Fruit fly (Drosophila melanogaster): Measurements from ENCODE around the gene Gem2.
A peak's percentile ranks its signal among the peaks of the same experiment; 100 is the strongest.

Gene Gem2

dm6 chr3L:19056857-19057324 is 43.3 kb downstream of the Gem2 start (continued):
- TF ChIP-seq CG8632 (GFP tag; optimal IDR thresholded peaks at IDR 0.05) (peak; percentile 18), CG10669 (GFP tag; optimal IDR thresholded peaks at IDR 0.05) (peak; percentile 17), CG6276 (GFP tag; optimal IDR thresholded peaks at IDR 0.05) (no peak), Hr4 (GFP tag; optimal IDR thresholded peaks at IDR 0.05) (peak; percentile 11), achi (GFP tag; optimal IDR thresholded peaks at IDR 0.05) (peak; percentile 28), dsx (GFP tag; optimal IDR thresholded peaks at IDR 0.05; ENCODE audit: poor library complexity, severe bottlenecking) (peak; percentile 59), spab (GFP tag; optimal IDR thresholded peaks at IDR 0.05) (no peak), ss (GFP tag; optimal IDR thresholded peaks at IDR 0.05) (peak in 1 of 2 experiments; percentile 28), CG6792 (GFP tag; optimal IDR thresholded peaks at IDR 0.05) (peak; percentile 31), CG10631 (GFP tag; optimal IDR thresholded peaks at IDR 0.05) (peak; percentile 38), CG15336 (GFP tag; IDR thresholded peaks at IDR 0.05) (peak; percentile 69), Eip75B (GFP tag; optimal IDR thresholded peaks at IDR 0.05) (no peak)

DNA sequence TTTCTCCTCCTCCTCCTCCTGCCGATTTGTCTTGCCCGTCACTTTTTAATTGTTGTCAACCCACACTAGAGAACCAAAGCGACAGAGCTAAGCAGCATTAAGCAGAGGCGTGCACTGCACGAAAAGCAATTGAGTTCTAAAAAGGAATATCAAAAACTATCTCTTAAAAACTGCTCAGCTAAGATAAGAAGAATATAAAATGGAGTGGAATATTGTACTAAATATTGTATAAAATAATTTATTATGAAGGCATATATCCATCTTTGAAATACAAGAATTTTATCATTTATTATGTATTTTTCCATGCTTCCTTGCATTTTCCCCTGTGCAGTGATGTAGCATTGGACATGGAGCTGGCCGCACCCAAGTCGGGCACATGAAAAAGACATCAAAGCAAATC is 45.1 kb downstream of the Gem2 start:
- TF ChIP-seq CG10631 (GFP tag; optimal IDR thresholded peaks at IDR 0.05) = peak; percentile 69
- peak; percentile 45 for TF ChIP-seq CG34406 (GFP tag; optimal IDR thresholded peaks at IDR 0.05)
- peak; percentile 12 for TF ChIP-seq CG31627 (GFP tag; optimal IDR thresholded peaks at IDR 0.05)
- TF ChIP-seq svp (GFP tag) = peak; percentile 68
- TF ChIP-seq CG11902 (GFP tag; optimal IDR thresholded peaks at IDR 0.05) = no peak
- no peak for TF ChIP-seq Sox14 (GFP tag; optimal IDR thresholded peaks at IDR 0.05)
- TF ChIP-seq net (GFP tag; optimal IDR thresholded peaks at IDR 0.05) = peak; percentile 51
- TF ChIP-seq Hr4 (GFP tag; optimal IDR thresholded peaks at IDR 0.05) = peak; percentile 24
- peak; percentile 58; the same call in 2 of the 3 replicates for TF ChIP-seq CG6163 (GFP tag; IDR thresholded peaks at IDR 0.05)
- peak; percentile 25 for TF ChIP-seq CG4318 (GFP tag; optimal IDR thresholded peaks at IDR 0.05)
- no peak for TF ChIP-seq Hr39 (GFP tag; optimal IDR thresholded peaks at IDR 0.05)
- TF ChIP-seq Smox (GFP tag; optimal IDR thresholded peaks at IDR 0.05) = peak; percentile 17
- no peak for TF ChIP-seq fd85E (GFP tag; optimal IDR thresholded peaks at IDR 0.05)
- TF ChIP-seq CG11762 (GFP tag; optimal IDR thresholded peaks at IDR 0.05; ENCODE audit: insufficient read depth) = peak; percentile 4
- TF ChIP-seq Met (GFP tag; optimal IDR thresholded peaks at IDR 0.05) = peak; percentile 26
- peak; percentile 57 for TF ChIP-seq CG8632 (GFP tag; optimal IDR thresholded peaks at IDR 0.05)
- TF ChIP-seq lz (GFP tag; optimal IDR thresholded peaks at IDR 0.05) = peak; percentile 21
- TF ChIP-seq vri (GFP tag; optimal IDR thresholded peaks at IDR 0.05) = no peak
- peak; percentile 62 for TF ChIP-seq CG15336 (GFP tag; IDR thresholded peaks at IDR 0.05)
- peak; percentile 5 for TF ChIP-seq CG1621 (tag; optimal IDR thresholded peaks at IDR 0.05)
- peak; percentile 5 for TF ChIP-seq CG7368 (GFP tag; optimal IDR thresholded peaks at IDR 0.05)
- TF ChIP-seq ss (GFP tag; optimal IDR thresholded peaks at IDR 0.05) = peak; percentile 23 to 55
- TF ChIP-seq Sox15 (GFP tag; optimal IDR thresholded peaks at IDR 0.05) = peak; percentile 9
- TF ChIP-seq Sox102F (GFP tag; optimal IDR thresholded peaks at IDR 0.05) = peak; percentile 17
- TF ChIP-seq dac (GFP tag; optimal IDR thresholded peaks at IDR 0.05) = no peak
- TF ChIP-seq CG11294 (GFP tag; IDR thresholded peaks at IDR 0.05) = no peak
- peak; percentile 50 for TF ChIP-seq esn (GFP tag; optimal IDR thresholded peaks at IDR 0.05)
- TF ChIP-seq CG6808 (GFP tag; optimal IDR thresholded peaks at IDR 0.05) = peak; percentile 47
- peak; percentile 33 for TF ChIP-seq CG6792 (GFP tag; optimal IDR thresholded peaks at IDR 0.05)
- peak; percentile 72 for TF ChIP-seq Ets96B (tag; optimal IDR thresholded peaks at IDR 0.05)
- TF ChIP-seq OdsH (GFP tag; optimal IDR thresholded peaks at IDR 0.05) = peak; percentile 46
- TF ChIP-seq spab (GFP tag; optimal IDR thresholded peaks at IDR 0.05) = peak; percentile 29
- peak; percentile 92 for TF ChIP-seq Eip78C (GFP tag)
- peak; percentile 32 for TF ChIP-seq CG3919 (GFP tag; optimal IDR thresholded peaks at IDR 0.05)
- peak; percentile 21 for TF ChIP-seq topi (GFP tag; optimal IDR thresholded peaks at IDR 0.05)
- TF ChIP-seq fkh (GFP tag; optimal IDR thresholded peaks at IDR 0.05) = no peak
- TF ChIP-seq Eip75B (GFP tag; optimal IDR thresholded peaks at IDR 0.05) = no peak
- TF ChIP-seq CG8119 (GFP tag; IDR thresholded peaks at IDR 0.05) = peak; percentile 59
- peak; percentile 3 for TF ChIP-seq CG16779 (tag; optimal IDR thresholded peaks at IDR 0.05)
- no peak for TF ChIP-seq Hr38 (GFP tag; optimal IDR thresholded peaks at IDR 0.05)
- peak in 1 of 2 experiments; percentile 49 for TF ChIP-seq salr (GFP tag; optimal IDR thresholded peaks at IDR 0.05)
- TF ChIP-seq acj6 (GFP tag; optimal IDR thresholded peaks at IDR 0.05) = peak; percentile 29
- no peak for TF ChIP-seq cyc (GFP tag; optimal IDR thresholded peaks at IDR 0.05)
- no peak for TF ChIP-seq eg (GFP tag; IDR thresholded peaks at IDR 0.05)
- TF ChIP-seq CG6276 (GFP tag; optimal IDR thresholded peaks at IDR 0.05) = no peak
- no peak for TF ChIP-seq Lpt (GFP tag; optimal IDR thresholded peaks at IDR 0.05)
